Worm (Caenorhabditis elegans) whole organism, L4 larva: ENCODE measurements around the gene saeg-1.
A peak's percentile ranks its signal among the peaks of the same experiment; 100 is the strongest.

Source experiments
- F10B5.3 ChIP-seq: sonication (generic microtip); optimal IDR thresholded peaks from 2 replicates; lab custom pipeline; 2016; ENCODE audit warnings: mild to moderate bottlenecking, missing genetic modification characterization, missing compliant biosample characterization
- F26F4.8 ChIP-seq: fragments of 200-800 bp; sonication (Bioruptor generic); conservative IDR thresholded peaks from 2 replicates; pipeline ENCODE4 v1.3.6; 2022; ENCODE audit warnings: missing genetic modification characterization, missing compliant biosample characterization
- F49E8.2 ChIP-seq: sonication (generic microtip); optimal IDR thresholded peaks from 2 replicates; lab custom pipeline; 2016; ENCODE audit warnings: missing compliant biosample characterization, mild to moderate bottlenecking, missing genetic modification characterization, borderline replicate concordance
- R02D3.7 ChIP-seq: fragments of 150-350 bp; sonication (generic microtip); optimal IDR thresholded peaks from 3 replicates; lab custom pipeline; 2014; ENCODE audit warnings: missing biosample characterization, missing genetic modification characterization
- Y5F2A.4 ChIP-seq: fragments of 200-800 bp; sonication (Bioruptor generic); optimal IDR thresholded peaks from 2 replicates; lab custom pipeline; 2018; ENCODE audit warnings: mild to moderate bottlenecking, missing genetic modification characterization, missing compliant biosample characterization
- ZK546.5 ChIP-seq, 2 experiments: sonication (generic microtip); optimal IDR thresholded peaks; 2 replicates each; lab custom pipeline; 2017; ENCODE audit warnings: missing biosample characterization in 2 of 2, missing genetic modification characterization in 2 of 2
- ama-1 ChIP-seq: fragments of 150-350 bp; optimal IDR thresholded peaks from 2 replicates; lab custom pipeline; 2014; ENCODE audit warnings: inconsistent platforms, mixed read lengths
- arid-1 ChIP-seq: fragments of 200-800 bp; sonication (Bioruptor generic); conservative IDR thresholded peaks from 2 replicates; pipeline ENCODE4 v1.3.6; 2022; ENCODE audit warnings: missing genetic modification reagents, missing genetic modification characterization, missing compliant biosample characterization
- attf-4 ChIP-seq: sonication (generic microtip); optimal IDR thresholded peaks from 3 replicates; lab custom pipeline; 2017; ENCODE audit warnings: missing biosample characterization, missing genetic modification characterization
- ceh-20 ChIP-seq: fragments of 200-800 bp; sonication (Bioruptor generic); IDR thresholded peaks from 2 replicates; pipeline ENCODE4 v1.3.6; 2022; ENCODE audit warnings: missing genetic modification reagents, missing genetic modification characterization, missing compliant biosample characterization
- ceh-32 ChIP-seq: sonication (generic microtip); optimal IDR thresholded peaks from 2 replicates; lab custom pipeline; 2016; ENCODE audit warnings: mild to moderate bottlenecking, missing genetic modification characterization, missing compliant biosample characterization; ENCODE audit not compliant: poor library complexity
- ceh-44 ChIP-seq: fragments of 200-800 bp; sonication (Bioruptor generic); IDR thresholded peaks from 2 replicates; pipeline ENCODE4 v1.3.6; 2022; ENCODE audit warnings: missing genetic modification reagents, missing genetic modification characterization, missing compliant biosample characterization
- ceh-82 ChIP-seq: sonication (generic microtip); optimal IDR thresholded peaks from 2 replicates; lab custom pipeline; 2017; ENCODE audit warnings: missing biosample characterization, missing genetic modification characterization
- ces-1 ChIP-seq: fragments of 150-350 bp; sonication (generic microtip); optimal IDR thresholded peaks from 4 replicates; lab custom pipeline; 2014; ENCODE audit warnings: missing biosample characterization, missing genetic modification reagents, missing genetic modification characterization
- daf-12 ChIP-seq: fragments of 150-350 bp; optimal IDR thresholded peaks from 2 replicates; lab custom pipeline; 2014; ENCODE audit warnings: missing biosample characterization, missing genetic modification reagents, missing genetic modification characterization
- daf-16 ChIP-seq, 3 experiments: sonication (generic microtip); optimal IDR thresholded peaks; 2 replicates each; lab custom pipeline; 2016 to 2017; ENCODE audit warnings: missing genetic modification characterization in 3 of 3, missing genetic modification reagents in 3 of 3, mild to moderate bottlenecking in 2 of 3, missing compliant biosample characterization in 2 of 3, missing biosample characterization in 1 of 3, moderate library complexity in 1 of 3
- daf-19 ChIP-seq: fragments of 200-800 bp; sonication (Bioruptor generic); conservative IDR thresholded peaks from 2 replicates; pipeline ENCODE4 v1.3.6; 2022; ENCODE audit warnings: missing genetic modification characterization, missing compliant biosample characterization
- daf-8 ChIP-seq: fragments of 200-800 bp; sonication (Bioruptor generic); IDR thresholded peaks from 2 replicates; pipeline ENCODE4 v1.3.6; 2022; ENCODE audit warnings: missing genetic modification characterization, missing compliant biosample characterization
- dmd-8 ChIP-seq: fragments of 200-800 bp; sonication (Bioruptor generic); IDR thresholded peaks from 2 replicates; pipeline ENCODE4 v1.3.6; 2022; ENCODE audit warnings: missing genetic modification characterization, missing compliant biosample characterization
- dve-1 ChIP-seq: sonication (generic microtip); optimal IDR thresholded peaks from 2 replicates; lab custom pipeline; 2017; ENCODE audit warnings: antibody characterized with exemption, mild to moderate bottlenecking, missing genetic modification characterization, missing compliant biosample characterization; ENCODE audit not compliant: insufficient read depth
- egl-27 ChIP-seq: sonication (generic microtip); optimal IDR thresholded peaks from 3 replicates; lab custom pipeline; 2017; ENCODE audit warnings: missing biosample characterization, missing genetic modification reagents, missing genetic modification characterization
- egl-43 ChIP-seq: fragments of 200-800 bp; sonication (Bioruptor generic); IDR thresholded peaks from 2 replicates; pipeline ENCODE4 v1.3.6; 2022; ENCODE audit warnings: missing genetic modification reagents, missing genetic modification characterization, missing compliant biosample characterization
- fkh-10 ChIP-seq: fragments of 150-350 bp; optimal IDR thresholded peaks from 2 replicates; lab custom pipeline; 2014; ENCODE audit warnings: missing biosample characterization, missing genetic modification reagents, missing genetic modification characterization
- hif-1 ChIP-seq, 2 experiments: sonication (generic microtip); optimal IDR thresholded peaks; 2 replicates each; lab custom pipeline; 2016 to 2017; ENCODE audit warnings: missing compliant biosample characterization in 2 of 2, missing genetic modification characterization in 2 of 2, missing genetic modification reagents in 2 of 2, missing genotype in 2 of 2, mild to moderate bottlenecking in 1 of 2
- hmg-1.1 ChIP-seq: fragments of 200-800 bp; sonication (Bioruptor generic); IDR thresholded peaks from 2 replicates; pipeline ENCODE4 v1.3.6; 2022; ENCODE audit warnings: missing genetic modification reagents, missing genetic modification characterization, missing compliant biosample characterization
- jun-1 ChIP-seq: fragments of 150-350 bp; optimal IDR thresholded peaks from 2 replicates; lab custom pipeline; 2014; ENCODE audit warnings: missing biosample characterization, missing genetic modification reagents, missing genetic modification characterization
- lim-7 ChIP-seq: fragments of 200-800 bp; sonication (Bioruptor generic); IDR thresholded peaks from 2 replicates; pipeline ENCODE4 v1.3.6; 2022; ENCODE audit warnings: missing genetic modification characterization, missing compliant biosample characterization
- lin-1 ChIP-seq: fragments of 200-800 bp; sonication (Bioruptor generic); IDR thresholded peaks from 2 replicates; pipeline ENCODE4 v1.3.6; 2022; ENCODE audit warnings: missing genetic modification reagents, missing genetic modification characterization, missing compliant biosample characterization
- lin-15B ChIP-seq: fragments of 150-350 bp; sonication (generic microtip); optimal IDR thresholded peaks from 3 replicates; lab custom pipeline; 2014; ENCODE audit warnings: missing biosample characterization, missing genetic modification characterization
- lin-38 ChIP-seq: fragments of 200-800 bp; sonication (Bioruptor generic); IDR thresholded peaks from 2 replicates; pipeline ENCODE4 v1.3.6; 2022; ENCODE audit warnings: missing genetic modification reagents, missing genetic modification characterization, missing compliant biosample characterization
- lir-3 ChIP-seq: sonication (generic microtip); optimal IDR thresholded peaks from 2 replicates; lab custom pipeline; 2016; ENCODE audit warnings: mild to moderate bottlenecking, missing genetic modification characterization, missing compliant biosample characterization
- madf-9 ChIP-seq: fragments of 200-800 bp; sonication (Bioruptor generic); conservative IDR thresholded peaks from 2 replicates; pipeline ENCODE4 v1.3.6; 2022; ENCODE audit warnings: missing genetic modification reagents, missing genetic modification characterization, missing compliant biosample characterization
- mes-2 ChIP-seq: sonication (generic microtip); optimal IDR thresholded peaks from 2 replicates; lab custom pipeline; 2016; ENCODE audit warnings: missing genotype, mild to moderate bottlenecking, missing genetic modification characterization, missing compliant biosample characterization; ENCODE audit not compliant: poor library complexity, severe bottlenecking
- mxl-2 ChIP-seq: fragments of 200-800 bp; sonication (Bioruptor generic); conservative IDR thresholded peaks from 2 replicates; pipeline ENCODE4 v1.3.6; 2022; ENCODE audit warnings: missing genetic modification reagents, missing genetic modification characterization, missing compliant biosample characterization
- mxl-3 ChIP-seq: fragments of 200-800 bp; sonication (Bioruptor generic); optimal IDR thresholded peaks from 2 replicates; lab custom pipeline; 2018; ENCODE audit warnings: mild to moderate bottlenecking, missing genetic modification characterization, missing compliant biosample characterization
- nhr-25 ChIP-seq: sonication (generic microtip); optimal IDR thresholded peaks from 2 replicates; lab custom pipeline; 2017; ENCODE audit warnings: missing genetic modification characterization, mild to moderate bottlenecking, missing compliant biosample characterization, antibody characterized with exemption, moderate library complexity, borderline replicate concordance; ENCODE audit not compliant: insufficient read depth
- nhr-41 ChIP-seq: fragments of 200-800 bp; sonication (Bioruptor generic); IDR thresholded peaks from 2 replicates; pipeline ENCODE4 v1.3.6; 2022; ENCODE audit warnings: missing genetic modification reagents, missing genetic modification characterization, missing compliant biosample characterization
- nhr-42 ChIP-seq: fragments of 200-800 bp; sonication (Bioruptor generic); IDR thresholded peaks from 2 replicates; pipeline ENCODE4 v1.3.6; 2022; ENCODE audit warnings: missing genetic modification characterization, missing compliant biosample characterization
- nhr-77 ChIP-seq: fragments of 150-350 bp; optimal IDR thresholded peaks from 2 replicates; lab custom pipeline; 2014; ENCODE audit warnings: missing biosample characterization, missing genetic modification characterization
- pha-4 ChIP-seq, 2 experiments: fragments of 150-350 bp in 1 of 2; fragments of 200-800 bp in 1 of 2; sonication (Bioruptor generic) in 1 of 2; IDR thresholded peaks in 1 of 2; optimal IDR thresholded peaks in 1 of 2; 2 replicates each; pipeline versions ENCODE4 v1.3.6 to Lab custom; 2014 to 2022; ENCODE audit warnings: missing genetic modification characterization in 2 of 2, missing genetic modification reagents in 2 of 2, missing biosample characterization in 1 of 2, missing compliant biosample characterization in 1 of 2
- php-3 ChIP-seq: fragments of 200-800 bp; sonication (Bioruptor generic); IDR thresholded peaks from 2 replicates; pipeline ENCODE4 v1.3.6; 2022; ENCODE audit warnings: missing genetic modification reagents, missing genetic modification characterization, missing compliant biosample characterization
- rbr-2 ChIP-seq: sonication (generic microtip); optimal IDR thresholded peaks from 2 replicates; lab custom pipeline; 2016; ENCODE audit warnings: missing genotype, missing genetic modification characterization, missing compliant biosample characterization
- saeg-2 ChIP-seq: fragments of 200-800 bp; sonication (Bioruptor generic); IDR thresholded peaks from 2 replicates; pipeline ENCODE4 v1.3.6; 2022; ENCODE audit warnings: missing genetic modification reagents, missing genetic modification characterization, missing compliant biosample characterization
- snpc-4 ChIP-seq: fragments of 150-350 bp; optimal IDR thresholded peaks from 2 replicates; lab custom pipeline; 2014; ENCODE audit warnings: missing biosample characterization, missing genetic modification characterization
- tra-1 ChIP-seq: fragments of 200-800 bp; sonication (Bioruptor generic); IDR thresholded peaks from 2 replicates; pipeline ENCODE4 v1.3.6; 2022; ENCODE audit warnings: missing genetic modification reagents, missing genetic modification characterization, missing compliant biosample characterization
- unc-130 ChIP-seq: sonication (generic microtip); optimal IDR thresholded peaks from 2 replicates; lab custom pipeline; 2016; ENCODE audit warnings: missing genetic modification reagents, missing genetic modification characterization, missing compliant biosample characterization
- zag-1 ChIP-seq: fragments of 150-350 bp; optimal IDR thresholded peaks from 2 replicates; lab custom pipeline; 2014; ENCODE audit warnings: missing biosample characterization, missing genetic modification characterization
- ztf-7 ChIP-seq: fragments of 150-350 bp; optimal IDR thresholded peaks from 2 replicates; lab custom pipeline; 2014; ENCODE audit warnings: missing biosample characterization, missing genetic modification characterization

saeg-1 gene

ce11 chrV:10807862-10808327, 57.6 kb downstream of the saeg-1 start, which contains the start of gene plrg-1 (continued):
- peak; percentile 43 for TF ChIP-seq jun-1
- TF ChIP-seq lin-38 (GFP tag; lab: Robert Waterston, UW) = peak; percentile 93
- peak; percentile 54; the same call in 1 of the 2 replicates for TF ChIP-seq lim-7 (GFP tag; lab: Robert Waterston, UW)
- TF ChIP-seq daf-16 (GFP tag; optimal IDR thresholded peaks at IDR 0.05; lab: Kevin White, UChicago) = peak; percentile 70 to 73
- peak; percentile 59 for TF ChIP-seq daf-16 (tag; optimal IDR thresholded peaks at IDR 0.05; lab: Kevin White, UChicago)
- no peak for TF ChIP-seq lir-3 (tag; lab: Kevin White, UChicago)
- TF ChIP-seq attf-4 (tag; lab: Kevin White, UChicago) = no peak
- peak; percentile 50 for TF ChIP-seq fkh-10 (GFP tag; lab: Kevin White, UChicago)
- peak; percentile 42 for TF ChIP-seq nhr-25 (tag; lab: Kevin White, UChicago)
- TF ChIP-seq madf-9 = peak; percentile 66
- TF ChIP-seq arid-1 (GFP tag; lab: Robert Waterston, UW) = peak; percentile 91
- TF ChIP-seq nhr-77 (tag; lab: Kevin White, UChicago) = peak; percentile 83
- TF ChIP-seq ceh-20 (GFP tag; lab: Robert Waterston, UW) = peak; percentile 89
- TF ChIP-seq mxl-2 = 0 out of 2 replicates have a peak, but pooled peaks have one; percentile 50
- TF ChIP-seq ceh-32 (tag; lab: Kevin White, UChicago) = no peak
- no peak for TF ChIP-seq daf-8 (GFP tag; lab: Robert Waterston, UW)
- peak; percentile 97 for TF ChIP-seq mes-2 (tag; lab: Kevin White, UChicago)
- TF ChIP-seq nhr-41 (GFP tag; lab: Robert Waterston, UW) = peak; percentile 29; the same call in 1 of the 2 replicates
- no peak for TF ChIP-seq ztf-7 (tag; lab: Kevin White, UChicago)
- TF ChIP-seq lin-15B (tag; lab: Kevin White, UChicago) = peak; percentile 87
- peak in 1 of 2 experiments; percentile 7 for TF ChIP-seq ZK546.5 (tag; optimal IDR thresholded peaks at IDR 0.05; lab: Kevin White, UChicago)
- TF ChIP-seq ceh-44 (GFP tag; lab: Robert Waterston, UW) = peak; percentile 89
- TF ChIP-seq hmg-1.1 (GFP tag; lab: Robert Waterston, UW) = peak; percentile 95
- peak; percentile 85 for TF ChIP-seq rbr-2 (tag; lab: Kevin White, UChicago)
- TF ChIP-seq dmd-8 (GFP tag; lab: Robert Waterston, UW) = peak; percentile 78; the same call in 1 of the 2 replicates
- TF ChIP-seq pha-4 (GFP tag; IDR thresholded peaks at IDR 0.05; lab: Robert Waterston, UW) = peak; percentile 88
- peak; percentile 58 for TF ChIP-seq pha-4 (tag; optimal IDR thresholded peaks at IDR 0.05; lab: Kevin White, UChicago)
- peak; percentile 88 for TF ChIP-seq lin-1
- TF ChIP-seq unc-130 (GFP tag; lab: Kevin White, UChicago) = peak; percentile 88
- no peak for TF ChIP-seq snpc-4 (tag; lab: Kevin White, UChicago)
- peak in 1 of 2 experiments; percentile 80 for TF ChIP-seq hif-1 (tag; optimal IDR thresholded peaks at IDR 0.05; lab: Kevin White, UChicago)
- no peak for TF ChIP-seq zag-1 (tag; lab: Kevin White, UChicago)
- TF ChIP-seq daf-19 = peak; percentile 68; the same call in 1 of the 2 replicates
- no peak for TF ChIP-seq Y5F2A.4
- no peak for TF ChIP-seq F26F4.8 (GFP tag; lab: Robert Waterston, UW)
- TF ChIP-seq tra-1 (GFP tag; lab: Robert Waterston, UW) = peak; percentile 81
- no peak for TF ChIP-seq ama-1 (lab: Kevin White, UChicago)
- TF ChIP-seq saeg-2 (GFP tag; lab: Robert Waterston, UW) = peak; percentile 72; the same call in 1 of the 2 replicates
- no peak for TF ChIP-seq egl-27 (tag; lab: Kevin White, UChicago)
- peak; percentile 89 for TF ChIP-seq egl-43 (GFP tag; lab: Robert Waterston, UW)
- TF ChIP-seq F49E8.2 (tag; lab: Kevin White, UChicago) = peak; percentile 59
- TF ChIP-seq dve-1 (tag; lab: Kevin White, UChicago) = peak; percentile 91
- TF ChIP-seq daf-12 (tag; lab: Kevin White, UChicago) = no peak
- peak; percentile 60 for TF ChIP-seq F10B5.3 (tag; lab: Kevin White, UChicago)
- peak; percentile 77 for TF ChIP-seq php-3 (GFP tag; lab: Robert Waterston, UW)
- peak; percentile 93 for TF ChIP-seq mxl-3 (GFP tag; lab: Kevin White, UChicago)
- no peak for TF ChIP-seq ceh-82 (tag; lab: Kevin White, UChicago)
- peak; percentile 71; the same call in 1 of the 2 replicates for TF ChIP-seq nhr-42
- TF ChIP-seq ces-1 (GFP tag; lab: Kevin White, UChicago) = peak; percentile 3
- no peak for TF ChIP-seq R02D3.7 (tag; lab: Kevin White, UChicago)
